Worm (Caenorhabditis elegans) whole organism, midembryonic: ENCODE results near the gene T13C5.9.

ENCODE experiments used
- flt-1 ChIP-seq: fragments of 200-800 bp; sonication (Bioruptor generic); IDR thresholded peaks from 2 replicates; pipeline ENCODE4 v1.3.6; 2022; ENCODE audit warnings: missing genetic modification characterization, missing compliant biosample characterization
- klf-2 ChIP-seq: fragments of 200-800 bp; sonication (Bioruptor generic); conservative IDR thresholded peaks from 2 replicates; pipeline ENCODE4 v1.3.6; 2022; ENCODE audit warnings: missing genetic modification reagents, missing genetic modification characterization, missing compliant biosample characterization

- TF ChIP-seq flt-1 (GFP tag; lab: Robert Waterston, UW): no peak
- TF ChIP-seq klf-2 (GFP tag; lab: Robert Waterston, UW): no peak
Observed at ce11 chrX:6202809-6203208, 12.8 kb downstream of the T13C5.9 start.
